Worm (Caenorhabditis elegans): ENCODE data around the gene ZK353.10.

Gene ZK353.10

DNA sequence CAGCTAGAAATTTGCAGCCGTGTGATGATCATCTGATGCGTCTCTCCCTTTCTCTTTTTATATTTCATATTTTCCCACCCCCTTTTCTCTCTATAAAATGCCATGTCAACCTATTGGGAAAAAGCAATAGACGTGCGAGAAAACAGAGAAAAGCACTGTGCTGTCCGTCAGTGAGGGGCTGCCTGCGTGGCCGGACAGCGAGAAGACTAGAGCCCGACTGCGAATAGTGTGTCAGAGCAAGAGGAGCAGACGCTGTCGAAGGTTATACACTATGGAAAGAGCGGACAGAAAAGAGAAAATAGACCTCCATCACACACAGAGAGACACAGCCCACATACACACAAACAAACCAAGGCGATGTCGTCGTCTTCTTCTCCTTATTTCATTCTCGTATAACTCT is 30.9 kb upstream of the ZK353.10 start (continued):
- TF ChIP-seq attf-5 (GFP tag; optimal IDR thresholded peaks at IDR 0.05): peak; percentile 84
- TF ChIP-seq let-607 (tag; optimal IDR thresholded peaks at IDR 0.05): peak; percentile 90 to 92
- no peak for TF ChIP-seq ztf-22 (GFP tag; optimal IDR thresholded peaks at IDR 0.05)
- no peak for TF ChIP-seq nhr-120 (GFP tag; IDR thresholded peaks at IDR 0.05)
- peak; percentile 54 for TF ChIP-seq ztf-26 (tag; optimal IDR thresholded peaks at IDR 0.05)
- peak; percentile 47; the same call in 1 of the 2 replicates for TF ChIP-seq attf-3 (GFP tag; conservative IDR thresholded peaks at IDR 0.05)
- TF ChIP-seq dox-1 (GFP tag; IDR thresholded peaks at IDR 0.05): peak; percentile 83
- peak; percentile 85 for TF ChIP-seq B0336.3 (GFP tag; IDR thresholded peaks at IDR 0.05)
- TF ChIP-seq nhr-80 (tag; optimal IDR thresholded peaks at IDR 0.05): peak; percentile 96
- peak; percentile 63 for TF ChIP-seq rcor-1 (GFP tag; IDR thresholded peaks at IDR 0.05)
- TF ChIP-seq C06A6.2 (GFP tag; conservative IDR thresholded peaks at IDR 0.05): no peak; the same call in 1 of the 2 replicates
- peak; percentile 25 for TF ChIP-seq die-1 (tag; optimal IDR thresholded peaks at IDR 0.05)
- TF ChIP-seq lin-40 (tag; optimal IDR thresholded peaks at IDR 0.05): peak; percentile 74
- peak; percentile 65 for TF ChIP-seq madf-10 (tag; optimal IDR thresholded peaks at IDR 0.05)
- TF ChIP-seq tbp1 (GFP tag; optimal IDR thresholded peaks at IDR 0.05): peak; percentile 47
- TF ChIP-seq dpff-1 (tag; optimal IDR thresholded peaks at IDR 0.05): no peak
- TF ChIP-seq lin-26 (GFP tag; IDR thresholded peaks at IDR 0.05): peak; percentile 82
- no peak for TF ChIP-seq Y95B8A.8 (GFP tag; IDR thresholded peaks at IDR 0.05)
- no peak for TF ChIP-seq Y67H2A.10 (GFP tag; conservative IDR thresholded peaks at IDR 0.05)
- peak; percentile 87 for TF ChIP-seq nfyb-1 (GFP tag; IDR thresholded peaks at IDR 0.05)
- TF ChIP-seq ztf-18 (tag; optimal IDR thresholded peaks at IDR 0.05): peak; percentile 38
- TF ChIP-seq pbrm-1 (GFP tag; IDR thresholded peaks at IDR 0.05): 0 out of 2 replicates have a peak, but pooled peaks have one; percentile 16
- TF ChIP-seq attf-6 (GFP tag; IDR thresholded peaks at IDR 0.05): no peak
- no peak for TF ChIP-seq Y53G8AR.9 (GFP tag; conservative IDR thresholded peaks at IDR 0.05)
- no peak for TF ChIP-seq efl-1 (GFP tag; optimal IDR thresholded peaks at IDR 0.05)
- TF ChIP-seq hsf-1 (GFP tag; IDR thresholded peaks at IDR 0.05): no peak
- no peak for TF ChIP-seq bed-2 (GFP tag; IDR thresholded peaks at IDR 0.05)
- TF ChIP-seq lin-35 (GFP tag; optimal IDR thresholded peaks at IDR 0.05): peak in 1 of 3 experiments; percentile 27
- TF ChIP-seq mel-28 (tag; optimal IDR thresholded peaks at IDR 0.05; ENCODE audit: borderline replicate concordance): no peak
- no peak for TF ChIP-seq madf-6 (GFP tag; IDR thresholded peaks at IDR 0.05)

DNA sequence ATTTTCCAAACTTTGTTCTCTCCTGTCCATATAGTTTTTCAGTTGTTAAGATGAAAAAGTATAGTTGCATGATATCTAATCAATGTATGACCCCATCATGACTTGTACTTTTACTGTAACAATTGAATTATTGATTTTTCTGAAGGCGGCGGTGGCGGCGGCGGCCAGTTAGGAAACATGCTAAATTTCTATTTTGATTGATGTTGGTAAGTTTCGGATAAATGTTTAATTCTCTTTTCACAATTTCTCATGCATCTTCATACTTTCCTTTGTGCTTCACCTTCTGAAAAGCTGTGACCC is 23.7 kb upstream of the ZK353.10 start, which contains the start of gene sor-1:
Gene sor-1, plus strand, starts transcription at position 201 of the 300 bp plus-strand sequence.
- TF ChIP-seq F39B2.1 (GFP tag; IDR thresholded peaks at IDR 0.05): no peak
- TF ChIP-seq chd-7 (tag; optimal IDR thresholded peaks at IDR 0.05): no peak
- TF ChIP-seq F37B4.10 (GFP tag; IDR thresholded peaks at IDR 0.05): no peak
- TF ChIP-seq nhr-80 (tag; optimal IDR thresholded peaks at IDR 0.05): no peak
- TF ChIP-seq ztf-26 (tag; optimal IDR thresholded peaks at IDR 0.05): no peak
- TF ChIP-seq T07F8.4 (tag; optimal IDR thresholded peaks at IDR 0.05): no peak
- TF ChIP-seq hmg-20 (GFP tag; IDR thresholded peaks at IDR 0.05): no peak
- TF ChIP-seq nfya-1 (tag; optimal IDR thresholded peaks at IDR 0.05; ENCODE audit: borderline replicate concordance, insufficient read depth): no peak
- TF ChIP-seq egl-18 (GFP tag; IDR thresholded peaks at IDR 0.05): no peak
- no peak for TF ChIP-seq ets-4 (GFP tag; optimal IDR thresholded peaks at IDR 0.05)
- TF ChIP-seq ceh-40 (GFP tag; IDR thresholded peaks at IDR 0.05): no peak
- no peak for TF ChIP-seq snpc-1.3 (tag; optimal IDR thresholded peaks at IDR 0.05; ENCODE audit: insufficient read depth)
- TF ChIP-seq lir-1 (GFP tag; conservative IDR thresholded peaks at IDR 0.05): no peak
- TF ChIP-seq sea-2 (GFP tag; IDR thresholded peaks at IDR 0.05): no peak
- TF ChIP-seq lag-1 (GFP tag; IDR thresholded peaks at IDR 0.05): no peak
- no peak for TF ChIP-seq Y67H2A.10 (GFP tag; conservative IDR thresholded peaks at IDR 0.05)
- no peak for TF ChIP-seq snpc-4 (GFP tag; optimal IDR thresholded peaks at IDR 0.05)
- TF ChIP-seq snpc-4 (tag; optimal IDR thresholded peaks at IDR 0.05): no peak
- TF ChIP-seq B0035.1 (tag; optimal IDR thresholded peaks at IDR 0.05): no peak

Measured in whole organism, young adult.